Worm (Caenorhabditis elegans) whole organism, L4 larva: ENCODE results near the gene mif-1.

Experiments used
- F10B5.3 ChIP-seq: sonication (generic microtip); optimal IDR thresholded peaks from 2 replicates; lab custom pipeline; 2016; ENCODE audit warnings: mild to moderate bottlenecking, missing genetic modification characterization, missing compliant biosample characterization
- F49E8.2 ChIP-seq: sonication (generic microtip); optimal IDR thresholded peaks from 2 replicates; lab custom pipeline; 2016; ENCODE audit warnings: missing compliant biosample characterization, mild to moderate bottlenecking, missing genetic modification characterization, borderline replicate concordance
- T26A8.4 ChIP-seq: fragments of 200-800 bp; sonication (Bioruptor generic); IDR thresholded peaks from 2 replicates; pipeline ENCODE4 v1.3.6; 2022; ENCODE audit warnings: missing genetic modification characterization, missing compliant biosample characterization
- Y105C5A.15 ChIP-seq: fragments of 200-800 bp; sonication (Bioruptor generic); IDR thresholded peaks from 2 replicates; pipeline ENCODE4 v1.3.6; 2022; ENCODE audit warnings: missing genetic modification characterization, missing compliant biosample characterization
- Y75B8A.6 ChIP-seq: fragments of 200-800 bp; sonication (Bioruptor generic); IDR thresholded peaks from 2 replicates; pipeline ENCODE4 v1.3.6; 2022; ENCODE audit warnings: missing genetic modification reagents, missing genetic modification characterization, missing compliant biosample characterization
- aha-1 ChIP-seq: fragments of 150-350 bp; peaks from one replicate; lab custom pipeline; 2014; ENCODE audit warnings: missing biosample characterization, missing genetic modification characterization
- aly-2 ChIP-seq: sonication (generic microtip); optimal IDR thresholded peaks from 2 replicates; lab custom pipeline; 2018; ENCODE audit warnings: missing biosample characterization, missing genetic modification characterization
- ceh-82 ChIP-seq: sonication (generic microtip); optimal IDR thresholded peaks from 2 replicates; lab custom pipeline; 2017; ENCODE audit warnings: missing biosample characterization, missing genetic modification characterization
- ces-1 ChIP-seq: fragments of 150-350 bp; sonication (generic microtip); optimal IDR thresholded peaks from 4 replicates; lab custom pipeline; 2014; ENCODE audit warnings: missing biosample characterization, missing genetic modification reagents, missing genetic modification characterization
- cey-2 ChIP-seq: sonication (generic microtip); optimal IDR thresholded peaks from 3 replicates; lab custom pipeline; 2017; ENCODE audit warnings: missing genetic modification characterization, mild to moderate bottlenecking, missing compliant biosample characterization, antibody characterized with exemption, borderline replicate concordance; ENCODE audit not compliant: insufficient read depth
- ctbp-1 ChIP-seq: fragments of 200-800 bp; sonication (Bioruptor generic); IDR thresholded peaks from 2 replicates; pipeline ENCODE4 v1.3.6; 2022; ENCODE audit warnings: missing genetic modification reagents, missing genetic modification characterization, missing compliant biosample characterization
- daf-8 ChIP-seq: fragments of 200-800 bp; sonication (Bioruptor generic); IDR thresholded peaks from 2 replicates; pipeline ENCODE4 v1.3.6; 2022; ENCODE audit warnings: missing genetic modification characterization, missing compliant biosample characterization
- dpl-1 ChIP-seq: fragments of 150-350 bp; optimal IDR thresholded peaks from 2 replicates; lab custom pipeline; 2014; ENCODE audit warnings: missing biosample characterization, missing genetic modification reagents, missing genetic modification characterization
- duxl-1 ChIP-seq: sonication (generic microtip); optimal IDR thresholded peaks from 2 replicates; lab custom pipeline; 2016; ENCODE audit warnings: mild to moderate bottlenecking, missing genetic modification characterization, moderate library complexity, missing compliant biosample characterization; ENCODE audit not compliant: poor library complexity
- dve-1 ChIP-seq: sonication (generic microtip); optimal IDR thresholded peaks from 2 replicates; lab custom pipeline; 2017; ENCODE audit warnings: antibody characterized with exemption, mild to moderate bottlenecking, missing genetic modification characterization, missing compliant biosample characterization; ENCODE audit not compliant: insufficient read depth
- egl-27 ChIP-seq: sonication (generic microtip); optimal IDR thresholded peaks from 3 replicates; lab custom pipeline; 2017; ENCODE audit warnings: missing biosample characterization, missing genetic modification reagents, missing genetic modification characterization
- gei-8 ChIP-seq: fragments of 200-800 bp; sonication (Bioruptor generic); optimal IDR thresholded peaks from 2 replicates; lab custom pipeline; 2018; ENCODE audit warnings: mild to moderate bottlenecking, missing genetic modification characterization, missing compliant biosample characterization
- hif-1 ChIP-seq, 2 experiments: sonication (generic microtip); optimal IDR thresholded peaks; 2 replicates each; lab custom pipeline; 2016 to 2017; ENCODE audit warnings: missing compliant biosample characterization in 2 of 2, missing genetic modification characterization in 2 of 2, missing genetic modification reagents in 2 of 2, missing genotype in 2 of 2, mild to moderate bottlenecking in 1 of 2
- hlh-11 ChIP-seq: fragments of 200-800 bp; sonication (Bioruptor generic); optimal IDR thresholded peaks from 2 replicates; lab custom pipeline; 2018; ENCODE audit warnings: mild to moderate bottlenecking, missing genetic modification characterization, missing compliant biosample characterization
- hlh-30 ChIP-seq: sonication (generic microtip); optimal IDR thresholded peaks from 2 replicates; lab custom pipeline; 2017; ENCODE audit warnings: antibody characterized with exemption, mild to moderate bottlenecking, missing genetic modification characterization, missing compliant biosample characterization; ENCODE audit not compliant: insufficient read depth
- jun-1 ChIP-seq: fragments of 150-350 bp; optimal IDR thresholded peaks from 2 replicates; lab custom pipeline; 2014; ENCODE audit warnings: missing biosample characterization, missing genetic modification reagents, missing genetic modification characterization
- lin-1 ChIP-seq: fragments of 200-800 bp; sonication (Bioruptor generic); IDR thresholded peaks from 2 replicates; pipeline ENCODE4 v1.3.6; 2022; ENCODE audit warnings: missing genetic modification reagents, missing genetic modification characterization, missing compliant biosample characterization
- lin-38 ChIP-seq: fragments of 200-800 bp; sonication (Bioruptor generic); IDR thresholded peaks from 2 replicates; pipeline ENCODE4 v1.3.6; 2022; ENCODE audit warnings: missing genetic modification reagents, missing genetic modification characterization, missing compliant biosample characterization
- mdl-1 ChIP-seq, 2 experiments: fragments of 150-350 bp in 1 of 2; sonication (generic microtip) in 1 of 2; optimal IDR thresholded peaks; 2 replicates each; lab custom pipeline; 2014 to 2017; ENCODE audit warnings: missing biosample characterization in 2 of 2, missing genetic modification characterization in 2 of 2
- mdt-29 ChIP-seq: fragments of 200-800 bp; sonication (Bioruptor generic); IDR thresholded peaks from 2 replicates; pipeline ENCODE4 v1.3.6; 2022; ENCODE audit warnings: missing genetic modification reagents, missing genetic modification characterization, missing compliant biosample characterization
- mes-2 ChIP-seq: sonication (generic microtip); optimal IDR thresholded peaks from 2 replicates; lab custom pipeline; 2016; ENCODE audit warnings: missing genotype, mild to moderate bottlenecking, missing genetic modification characterization, missing compliant biosample characterization; ENCODE audit not compliant: poor library complexity, severe bottlenecking
- mxl-3 ChIP-seq: fragments of 200-800 bp; sonication (Bioruptor generic); optimal IDR thresholded peaks from 2 replicates; lab custom pipeline; 2018; ENCODE audit warnings: mild to moderate bottlenecking, missing genetic modification characterization, missing compliant biosample characterization
- nhr-10 ChIP-seq: fragments of 150-350 bp; optimal IDR thresholded peaks from 2 replicates; lab custom pipeline; 2014; ENCODE audit warnings: missing biosample characterization, missing genetic modification characterization
- nhr-102 ChIP-seq: sonication (generic microtip); optimal IDR thresholded peaks from 2 replicates; lab custom pipeline; 2016; ENCODE audit warnings: mild to moderate bottlenecking, missing genetic modification characterization, moderate library complexity, missing compliant biosample characterization
- nhr-25 ChIP-seq: sonication (generic microtip); optimal IDR thresholded peaks from 2 replicates; lab custom pipeline; 2017; ENCODE audit warnings: missing genetic modification characterization, mild to moderate bottlenecking, missing compliant biosample characterization, antibody characterized with exemption, moderate library complexity, borderline replicate concordance; ENCODE audit not compliant: insufficient read depth
- nhr-28 ChIP-seq: fragments of 150-350 bp; optimal IDR thresholded peaks from 2 replicates; lab custom pipeline; 2014; ENCODE audit warnings: missing biosample characterization, missing genetic modification characterization
- nhr-41 ChIP-seq: fragments of 200-800 bp; sonication (Bioruptor generic); IDR thresholded peaks from 2 replicates; pipeline ENCODE4 v1.3.6; 2022; ENCODE audit warnings: missing genetic modification reagents, missing genetic modification characterization, missing compliant biosample characterization
- nhr-6 ChIP-seq: fragments of 150-350 bp; optimal IDR thresholded peaks from 2 replicates; lab custom pipeline; 2014; ENCODE audit warnings: missing biosample characterization, missing genetic modification characterization
- nhr-76 ChIP-seq: fragments of 150-350 bp; optimal IDR thresholded peaks from 2 replicates; lab custom pipeline; 2014; ENCODE audit warnings: missing biosample characterization, missing genetic modification characterization
- nhr-77 ChIP-seq: fragments of 150-350 bp; optimal IDR thresholded peaks from 2 replicates; lab custom pipeline; 2014; ENCODE audit warnings: missing biosample characterization, missing genetic modification characterization
- php-3 ChIP-seq: fragments of 200-800 bp; sonication (Bioruptor generic); IDR thresholded peaks from 2 replicates; pipeline ENCODE4 v1.3.6; 2022; ENCODE audit warnings: missing genetic modification reagents, missing genetic modification characterization, missing compliant biosample characterization
- rbr-2 ChIP-seq: sonication (generic microtip); optimal IDR thresholded peaks from 2 replicates; lab custom pipeline; 2016; ENCODE audit warnings: missing genotype, missing genetic modification characterization, missing compliant biosample characterization
- skn-1 ChIP-seq: fragments of 150-350 bp; optimal IDR thresholded peaks from 2 replicates; lab custom pipeline; 2014; ENCODE audit warnings: missing biosample characterization, missing genetic modification characterization
- snpc-1.2 ChIP-seq: fragments of 200-800 bp; sonication (Bioruptor generic); IDR thresholded peaks from 2 replicates; pipeline ENCODE4 v1.3.6; 2022; ENCODE audit warnings: missing genetic modification reagents, missing genetic modification characterization, missing compliant biosample characterization
- snpc-4 ChIP-seq: fragments of 150-350 bp; optimal IDR thresholded peaks from 2 replicates; lab custom pipeline; 2014; ENCODE audit warnings: missing biosample characterization, missing genetic modification characterization
- unc-130 ChIP-seq: sonication (generic microtip); optimal IDR thresholded peaks from 2 replicates; lab custom pipeline; 2016; ENCODE audit warnings: missing genetic modification reagents, missing genetic modification characterization, missing compliant biosample characterization
- vab-7 ChIP-seq: fragments of 200-800 bp; sonication (Bioruptor generic); IDR thresholded peaks from 2 replicates; pipeline ENCODE4 v1.3.6; 2022; ENCODE audit warnings: missing genetic modification reagents, missing genetic modification characterization, missing compliant biosample characterization
- zfp-3 ChIP-seq: fragments of 200-800 bp; sonication (Bioruptor generic); conservative IDR thresholded peaks from 2 replicates; pipeline ENCODE4 v1.3.6; 2022; ENCODE audit warnings: missing genetic modification reagents, missing genetic modification characterization, missing compliant biosample characterization
- ztf-11 ChIP-seq: fragments of 150-350 bp; optimal IDR thresholded peaks from 2 replicates; lab custom pipeline; 2014; ENCODE audit warnings: missing biosample characterization, missing genetic modification characterization

mif-1 gene

DNA sequence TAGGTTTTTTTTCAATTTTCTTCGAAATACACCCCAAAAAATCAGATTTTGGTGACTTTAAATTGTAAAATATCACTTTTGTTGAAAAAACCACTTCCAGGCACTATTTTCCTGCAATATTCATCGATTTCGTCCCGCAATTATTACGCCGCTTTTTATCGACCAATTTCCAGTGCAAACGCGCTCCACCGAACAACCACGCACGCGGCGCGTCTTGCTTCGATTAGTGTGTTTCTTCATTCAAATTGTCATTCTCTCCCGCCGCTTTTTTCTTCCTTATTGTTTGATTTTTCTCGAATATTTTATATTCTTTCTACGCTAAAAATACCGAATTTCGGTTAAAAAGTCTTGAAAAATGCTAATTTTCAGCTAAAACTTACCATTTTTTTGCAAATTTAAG lies 22.3 kb upstream of the mif-1 start (continued):
- TF ChIP-seq nhr-25 (tag; lab: Kevin White, UChicago) (no peak), dpl-1 (peak; percentile 64), php-3 (GFP tag; lab: Robert Waterston, UW) (no peak), hlh-11 (peak; percentile 67), jun-1 (no peak), dve-1 (tag; lab: Kevin White, UChicago) (peak; percentile 20), cey-2 (tag; lab: Kevin White, UChicago) (no peak), ztf-11 (tag; lab: Kevin White, UChicago) (no peak), unc-130 (GFP tag; lab: Kevin White, UChicago) (no peak), duxl-1 (tag; lab: Kevin White, UChicago) (no peak), aly-2 (tag; lab: Kevin White, UChicago) (no peak), mdl-1 (tag; optimal IDR thresholded peaks at IDR 0.05; lab: Kevin White, UChicago) (peak; percentile 52 to 93), hif-1 (tag; optimal IDR thresholded peaks at IDR 0.05; lab: Kevin White, UChicago) (peak in 1 of 2 experiments; percentile 46), Y105C5A.15 (no peak), hlh-30 (tag; lab: Kevin White, UChicago) (peak; percentile 94), lin-38 (GFP tag; lab: Robert Waterston, UW) (peak; percentile 94), nhr-76 (no peak), snpc-4 (tag; lab: Kevin White, UChicago) (no peak), F49E8.2 (tag; lab: Kevin White, UChicago) (no peak), Y75B8A.6 (GFP tag; lab: Robert Waterston, UW) (no peak), gei-8 (GFP tag; lab: Kevin White, UChicago) (no peak), nhr-41 (GFP tag; lab: Robert Waterston, UW) (no peak), skn-1 (tag; lab: Kevin White, UChicago) (no peak), ceh-82 (tag; lab: Kevin White, UChicago) (no peak), daf-8 (no peak), egl-27 (tag; lab: Kevin White, UChicago) (no peak), snpc-1.2 (GFP tag; lab: Robert Waterston, UW) (no peak), nhr-10 (tag; lab: Kevin White, UChicago) (no peak), nhr-77 (tag; lab: Kevin White, UChicago) (peak; percentile 36), ces-1 (GFP tag; lab: Kevin White, UChicago) (no peak), vab-7 (GFP tag; lab: Robert Waterston, UW) (peak; percentile 31; the same call in 1 of the 2 replicates), ctbp-1 (no peak), mxl-3 (GFP tag; lab: Kevin White, UChicago) (peak; percentile 91), rbr-2 (tag; lab: Kevin White, UChicago) (peak; percentile 69), nhr-102 (no peak), T26A8.4 (no peak), nhr-6 (tag; lab: Kevin White, UChicago) (peak; percentile 42)

DNA sequence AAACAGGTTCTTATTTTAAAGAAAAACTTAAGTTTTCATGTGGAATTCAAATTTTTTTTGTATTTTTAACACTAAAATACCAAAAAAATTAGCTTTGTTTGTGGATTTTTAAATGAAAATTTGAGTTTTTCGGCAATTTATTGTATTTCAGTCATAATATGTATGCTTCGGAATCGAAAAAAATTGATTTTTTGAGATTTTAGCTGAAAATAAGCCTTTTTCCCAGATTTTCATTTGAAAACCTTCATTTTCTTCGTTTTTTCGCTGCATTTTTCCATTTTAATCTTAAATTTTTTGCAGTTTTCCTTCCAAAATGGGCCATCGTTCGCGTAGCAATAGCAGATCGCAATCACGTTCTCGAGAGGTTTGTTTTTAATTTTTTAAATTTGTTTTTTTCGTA lies 21.8 kb upstream of the mif-1 start, which contains the start of gene rsp-8:
rsp-8 (plus strand) TSS at position 301 of the 400 bp plus-strand sequence.
- TF ChIP-seq gei-8 (GFP tag; lab: Kevin White, UChicago): no peak
- TF ChIP-seq nhr-28 (tag; lab: Kevin White, UChicago): no peak
- no peak for TF ChIP-seq aha-1
- TF ChIP-seq zfp-3 (GFP tag; lab: Robert Waterston, UW): no peak
- TF ChIP-seq nhr-6 (tag; lab: Kevin White, UChicago): no peak
- TF ChIP-seq F10B5.3 (tag; lab: Kevin White, UChicago): no peak
- TF ChIP-seq mdt-29: no peak
- TF ChIP-seq daf-8: no peak
- no peak for TF ChIP-seq mdl-1 (tag; optimal IDR thresholded peaks at IDR 0.05; lab: Kevin White, UChicago)
- no peak for TF ChIP-seq mes-2
- TF ChIP-seq lin-1 (GFP tag; lab: Robert Waterston, UW): no peak
- TF ChIP-seq T26A8.4: no peak
- no peak for TF ChIP-seq ctbp-1
